Worm (Caenorhabditis elegans) whole organism, L3 larva: ENCODE measurements around the gene F07A11.4.

Experiments
- ZK546.5 ChIP-seq: sonication (generic microtip); optimal IDR thresholded peaks from 2 replicates; lab custom pipeline; 2017; ENCODE audit warnings: missing biosample characterization, missing genetic modification characterization
- aly-2 ChIP-seq: fragments of 150-350 bp; optimal IDR thresholded peaks from 2 replicates; lab custom pipeline; 2014; ENCODE audit warnings: missing biosample characterization, missing genetic modification characterization
- ama-1 ChIP-seq: fragments of 150-350 bp; optimal IDR thresholded peaks from 2 replicates; lab custom pipeline; 2018
- ceh-16 ChIP-seq: sonication (generic microtip); optimal IDR thresholded peaks from 2 replicates; lab custom pipeline; 2017; ENCODE audit warnings: missing biosample characterization, missing genetic modification characterization
- ceh-28 ChIP-seq: fragments of 150-350 bp; optimal IDR thresholded peaks from 2 replicates; lab custom pipeline; 2014; ENCODE audit warnings: missing biosample characterization, missing genetic modification reagents, missing genetic modification characterization
- ceh-9 ChIP-seq: sonication (generic microtip); optimal IDR thresholded peaks from 2 replicates; lab custom pipeline; 2018; ENCODE audit warnings: missing biosample characterization, missing genetic modification characterization
- daf-12 ChIP-seq: fragments of 150-350 bp; optimal IDR thresholded peaks from 2 replicates; lab custom pipeline; 2014; ENCODE audit warnings: missing biosample characterization, missing genetic modification reagents, missing genetic modification characterization
- egl-27 ChIP-seq: sonication (generic microtip); optimal IDR thresholded peaks from 4 replicates; lab custom pipeline; 2017; ENCODE audit warnings: missing biosample characterization, missing genetic modification reagents, missing genetic modification characterization
- elt-2 ChIP-seq: sonication (generic microtip); optimal IDR thresholded peaks from 2 replicates; lab custom pipeline; 2016; ENCODE audit warnings: missing genetic modification reagents, mild to moderate bottlenecking, missing genetic modification characterization, missing compliant biosample characterization
- fkh-2 ChIP-seq: fragments of 150-350 bp; optimal IDR thresholded peaks from 2 replicates; lab custom pipeline; 2014; ENCODE audit warnings: missing biosample characterization, missing genetic modification reagents, missing genetic modification characterization
- hmg-11 ChIP-seq: sonication (generic microtip); optimal IDR thresholded peaks from 2 replicates; lab custom pipeline; 2016; ENCODE audit warnings: missing genetic modification characterization, missing compliant biosample characterization
- lin-15B ChIP-seq: fragments of 150-350 bp; optimal IDR thresholded peaks from 2 replicates; lab custom pipeline; 2014; ENCODE audit warnings: missing biosample characterization, missing genetic modification characterization
- lin-39 ChIP-seq: fragments of 150-350 bp; optimal IDR thresholded peaks from 2 replicates; lab custom pipeline; 2018; ENCODE audit warnings: missing biosample characterization, missing genetic modification reagents, missing genetic modification characterization
- lsy-12 ChIP-seq: sonication (generic microtip); optimal IDR thresholded peaks from 2 replicates; lab custom pipeline; 2016; ENCODE audit warnings: mild to moderate bottlenecking, missing genetic modification characterization, missing compliant biosample characterization
- mdl-1 ChIP-seq: fragments of 150-350 bp; optimal IDR thresholded peaks from 2 replicates; lab custom pipeline; 2014; ENCODE audit warnings: missing biosample characterization, missing genetic modification characterization
- mml-1 ChIP-seq: fragments of 150-350 bp; sonication (generic microtip); optimal IDR thresholded peaks from 3 replicates; lab custom pipeline; 2014; ENCODE audit warnings: missing biosample characterization, missing genetic modification characterization
- nfya-1 ChIP-seq: sonication (generic microtip); optimal IDR thresholded peaks from 2 replicates; lab custom pipeline; 2017; ENCODE audit warnings: missing genetic modification characterization, mild to moderate bottlenecking, missing compliant biosample characterization, antibody characterized with exemption, moderate library complexity; ENCODE audit not compliant: insufficient read depth
- nhr-11 ChIP-seq: fragments of 150-350 bp; optimal IDR thresholded peaks from 2 replicates; lab custom pipeline; 2014; ENCODE audit warnings: missing biosample characterization, missing genetic modification characterization
- nhr-25 ChIP-seq: sonication (generic microtip); optimal IDR thresholded peaks from 2 replicates; lab custom pipeline; 2017; ENCODE audit warnings: missing biosample characterization, missing genetic modification characterization
- nhr-28 ChIP-seq: fragments of 150-350 bp; optimal IDR thresholded peaks from 2 replicates; lab custom pipeline; 2014; ENCODE audit warnings: missing biosample characterization, missing genetic modification characterization
- nhr-43 ChIP-seq: sonication (generic microtip); optimal IDR thresholded peaks from 2 replicates; lab custom pipeline; 2016; ENCODE audit warnings: mild to moderate bottlenecking, missing genetic modification characterization, missing compliant biosample characterization; ENCODE audit not compliant: poor library complexity, severe bottlenecking
- nhr-67 ChIP-seq: fragments of 150-350 bp; optimal IDR thresholded peaks from 2 replicates; lab custom pipeline; 2014; ENCODE audit warnings: missing biosample characterization, missing genetic modification characterization
- nhr-76 ChIP-seq: fragments of 150-350 bp; sonication (generic microtip); optimal IDR thresholded peaks from 5 replicates; lab custom pipeline; 2014; ENCODE audit warnings: missing biosample characterization, missing genetic modification characterization
- pha-4 ChIP-seq: fragments of 150-350 bp; optimal IDR thresholded peaks from 2 replicates; lab custom pipeline; 2014; ENCODE audit warnings: missing biosample characterization, missing genetic modification reagents, missing genetic modification characterization
- pqm-1 ChIP-seq: fragments of 150-350 bp; optimal IDR thresholded peaks from 2 replicates; lab custom pipeline; 2017; ENCODE audit warnings: missing biosample characterization, missing genetic modification characterization, inconsistent platforms
- sea-2 ChIP-seq: fragments of 150-350 bp; sonication (generic microtip); optimal IDR thresholded peaks from 4 replicates; lab custom pipeline; 2014; ENCODE audit warnings: missing biosample characterization, missing genetic modification reagents, missing genetic modification characterization
- skn-1 ChIP-seq: fragments of 150-350 bp; optimal IDR thresholded peaks from 2 replicates; lab custom pipeline; 2014; ENCODE audit warnings: missing biosample characterization, missing genetic modification characterization
- snpc-4 ChIP-seq: fragments of 150-350 bp; optimal IDR thresholded peaks from 2 replicates; lab custom pipeline; 2014; ENCODE audit warnings: missing biosample characterization, missing genetic modification characterization
- tbx-2 ChIP-seq: sonication (generic microtip); optimal IDR thresholded peaks from 2 replicates; lab custom pipeline; 2016; ENCODE audit warnings: mild to moderate bottlenecking, missing genetic modification characterization, missing compliant biosample characterization
- unc-62 ChIP-seq: fragments of 150-350 bp; sonication (generic microtip); optimal IDR thresholded peaks from 4 replicates; lab custom pipeline; 2014; ENCODE audit warnings: missing biosample characterization, missing genetic modification reagents, missing genetic modification characterization
- zag-1 ChIP-seq: fragments of 150-350 bp; optimal IDR thresholded peaks from 2 replicates; lab custom pipeline; 2014; ENCODE audit warnings: missing biosample characterization, missing genetic modification characterization
- ztf-11 ChIP-seq: fragments of 150-350 bp; optimal IDR thresholded peaks from 2 replicates; lab custom pipeline; 2014; ENCODE audit warnings: missing biosample characterization, missing genetic modification characterization
- ztf-4 ChIP-seq: fragments of 150-350 bp; optimal IDR thresholded peaks from 2 replicates; lab custom pipeline; 2014; ENCODE audit warnings: missing biosample characterization, missing genetic modification characterization

The F07A11.4 gene

DNA sequence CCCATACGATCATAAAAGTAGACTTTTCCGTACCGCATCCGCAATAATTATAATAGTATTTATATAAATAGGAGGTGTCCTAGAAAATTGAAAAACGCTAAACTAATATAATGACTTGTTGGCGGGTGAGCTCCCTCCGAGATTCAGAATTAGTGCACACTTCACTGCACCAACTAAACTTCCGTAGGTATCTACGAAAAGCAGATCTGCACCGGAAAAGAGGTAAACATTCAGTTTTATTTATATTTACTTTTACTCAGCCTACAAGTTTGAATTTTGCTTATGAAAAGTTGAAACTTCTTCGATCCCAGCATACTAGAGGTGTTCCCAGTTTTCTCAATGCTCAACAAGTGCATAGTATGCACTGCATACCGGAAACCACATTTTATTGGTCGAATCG lies 8.8 kb upstream of the F07A11.4 start, which contains the start of gene F07A11.1:
Gene F07A11.1, minus strand, starts transcription at position 101 of the 400 bp plus-strand sequence.
- TF ChIP-seq nhr-28 (tag; lab: Kevin White, UChicago) (no peak), nhr-43 (tag; lab: Kevin White, UChicago) (no peak), ztf-11 (tag; lab: Kevin White, UChicago) (no peak), pha-4 (no peak), lsy-12 (tag; lab: Kevin White, UChicago) (no peak), nhr-76 (no peak), nhr-25 (tag; lab: Kevin White, UChicago) (no peak)
- TF ChIP-seq, all 47 proteins: peak for 0

DNA sequence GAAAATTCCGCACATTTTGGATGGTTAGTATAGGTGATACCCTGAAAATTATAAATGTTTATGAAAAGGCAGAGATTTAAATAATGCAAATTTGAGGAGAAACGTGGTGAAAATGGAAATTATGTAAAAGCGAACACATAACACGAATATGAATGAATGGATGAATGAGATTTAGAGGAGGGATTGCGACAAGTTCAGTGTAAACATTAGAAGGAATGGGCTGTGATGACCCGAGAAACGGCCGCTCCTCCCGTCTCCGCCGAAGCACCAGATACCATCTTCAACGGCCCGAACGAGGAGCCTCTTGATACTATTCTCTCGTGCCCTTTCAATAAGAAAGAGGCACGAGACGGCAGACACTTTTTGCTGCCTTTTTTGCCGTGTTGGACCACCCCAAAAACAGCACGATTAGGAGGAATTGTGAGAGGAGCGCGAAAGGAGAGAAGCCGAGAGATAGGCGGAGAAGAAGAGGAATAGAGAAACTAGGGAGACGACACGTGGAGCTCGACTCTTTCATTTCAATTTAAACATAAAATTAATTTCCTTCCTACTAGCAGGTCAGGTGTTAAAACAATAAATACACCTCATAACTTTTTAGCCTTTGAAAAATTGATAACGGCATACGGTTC lies 5.3 kb upstream of the F07A11.4 start, which contains the start of gene gfat-1:
Gene gfat-1, minus strand, starts transcription at position 51 of the 629 bp plus-strand sequence.
- TF ChIP-seq unc-62 (GFP tag; lab: Kevin White, UChicago): no peak
- peak; percentile 1 for TF ChIP-seq lin-15B (tag; lab: Kevin White, UChicago)
- no peak for TF ChIP-seq fkh-2 (tag; lab: Kevin White, UChicago)
- TF ChIP-seq nhr-11 (tag; lab: Kevin White, UChicago): no peak
- TF ChIP-seq ztf-4 (tag; lab: Kevin White, UChicago): no peak
- TF ChIP-seq lin-39 (tag; lab: Kevin White, UChicago): peak; percentile 24
- TF ChIP-seq mdl-1 (tag; lab: Kevin White, UChicago): peak; percentile 45
- no peak for TF ChIP-seq ztf-11 (tag; lab: Kevin White, UChicago)
- no peak for TF ChIP-seq ZK546.5 (tag; lab: Kevin White, UChicago)

DNA sequence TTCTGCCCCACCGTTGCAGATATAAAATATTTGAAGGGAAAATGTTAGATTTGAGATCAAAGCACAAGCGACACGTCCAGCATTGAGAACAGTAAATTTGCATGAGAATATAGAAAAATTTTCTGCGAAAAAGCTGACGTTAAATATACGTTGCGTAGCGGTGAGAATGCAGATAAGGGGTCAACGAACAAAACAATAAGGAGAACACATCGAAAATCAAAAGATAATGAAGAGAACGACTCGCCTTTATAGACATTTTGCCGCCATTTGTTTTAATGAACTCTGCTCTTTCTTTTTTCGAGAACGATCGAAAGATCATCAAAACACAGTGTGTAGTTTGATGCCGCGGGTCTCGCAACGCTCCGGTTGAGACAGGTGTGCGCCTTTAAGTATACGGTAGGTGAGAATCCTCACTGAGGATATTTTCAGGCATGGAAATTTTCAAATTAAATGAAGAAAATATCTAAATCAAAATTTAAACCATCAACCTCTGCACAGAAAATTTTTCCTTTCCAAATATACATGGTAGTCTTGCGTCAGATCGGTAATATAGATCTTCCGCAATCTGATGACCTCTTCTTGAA lies 4.6 kb upstream of the F07A11.4 start:
- no peak for TF ChIP-seq lin-39 (tag; lab: Kevin White, UChicago)
- TF ChIP-seq zag-1: no peak
- TF ChIP-seq ceh-16 (tag; lab: Kevin White, UChicago): no peak
- TF ChIP-seq pqm-1: peak; percentile 27
- no peak for TF ChIP-seq sea-2
- TF ChIP-seq snpc-4: no peak
- no peak for TF ChIP-seq nhr-67
- no peak for TF ChIP-seq ama-1 (lab: Kevin White, UChicago)
- no peak for TF ChIP-seq skn-1 (tag; lab: Kevin White, UChicago)
- no peak for TF ChIP-seq mml-1 (tag; lab: Kevin White, UChicago)
- no peak for TF ChIP-seq tbx-2 (tag; lab: Kevin White, UChicago)
- no peak for TF ChIP-seq nhr-76
- TF ChIP-seq ceh-28 (tag; lab: Kevin White, UChicago): peak; percentile 23
- no peak for TF ChIP-seq aly-2
- no peak for TF ChIP-seq mdl-1 (tag; lab: Kevin White, UChicago)
- TF ChIP-seq nhr-28 (tag; lab: Kevin White, UChicago): no peak
- no peak for TF ChIP-seq ZK546.5 (tag; lab: Kevin White, UChicago)
- no peak for TF ChIP-seq daf-12
- no peak for TF ChIP-seq pha-4
- TF ChIP-seq nhr-11 (tag; lab: Kevin White, UChicago): no peak
- TF ChIP-seq ceh-9 (tag; lab: Kevin White, UChicago): no peak
- no peak for TF ChIP-seq egl-27 (tag; lab: Kevin White, UChicago)
- TF ChIP-seq hmg-11 (tag; lab: Kevin White, UChicago): no peak
- TF ChIP-seq lin-15B (tag; lab: Kevin White, UChicago): no peak
- TF ChIP-seq elt-2: peak; percentile 73
- TF ChIP-seq, all 47 proteins: peak for 3

DNA sequence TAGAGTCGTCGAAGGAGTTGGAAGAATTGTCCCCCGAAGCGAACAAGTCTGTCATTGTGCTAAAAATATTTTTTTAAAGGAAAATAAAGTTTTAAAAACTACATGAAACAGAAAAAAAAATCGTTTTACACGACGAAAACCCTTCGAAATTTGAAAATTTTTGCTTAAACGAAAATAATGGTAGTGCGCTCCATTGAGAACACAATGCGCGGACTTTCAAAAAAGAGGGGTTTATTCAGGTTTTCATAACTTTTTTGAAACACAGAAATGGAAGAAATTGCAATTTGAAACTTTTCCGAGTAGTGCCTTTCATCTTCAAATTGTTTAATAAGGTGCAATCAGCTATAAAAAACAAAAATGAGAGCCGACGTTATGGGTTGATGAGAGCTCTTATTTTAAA lies 1.1 kb upstream of the F07A11.4 start, which contains the start of gene npp-5:
Gene npp-5, minus strand, starts transcription at position 59 of the 400 bp plus-strand sequence.
- TF ChIP-seq pqm-1: no peak
- no peak for TF ChIP-seq nhr-43 (tag; lab: Kevin White, UChicago)
- no peak for TF ChIP-seq lin-15B (tag; lab: Kevin White, UChicago)
- no peak for TF ChIP-seq zag-1
- no peak for TF ChIP-seq ceh-28 (tag; lab: Kevin White, UChicago)
- TF ChIP-seq lin-39 (tag; lab: Kevin White, UChicago): no peak
- peak; percentile 58 for TF ChIP-seq pha-4
- TF ChIP-seq nfya-1: peak; percentile 65
